Worm (Caenorhabditis elegans) whole organism, L2 larva: ENCODE measurements around the gene C25A11.2.

Source experiments
- C34F6.9 ChIP-seq: fragments of 150-350 bp; optimal IDR thresholded peaks from 2 replicates; lab custom pipeline; 2014; ENCODE audit warnings: missing biosample characterization, missing genetic modification characterization
- F13H6.1 ChIP-seq: sonication (generic microtip); optimal IDR thresholded peaks from 2 replicates; lab custom pipeline; 2016; ENCODE audit warnings: missing genetic modification characterization, missing compliant biosample characterization
- R02D3.7 ChIP-seq: fragments of 150-350 bp; optimal IDR thresholded peaks from 2 replicates; lab custom pipeline; 2014; ENCODE audit warnings: missing biosample characterization, missing genetic modification characterization
- Y55F3AM.14 ChIP-seq: fragments of 200-800 bp; sonication (Bioruptor generic); optimal IDR thresholded peaks from 2 replicates; lab custom pipeline; 2018; ENCODE audit warnings: mild to moderate bottlenecking, missing genetic modification characterization, missing compliant biosample characterization
- ZK546.5 ChIP-seq: sonication (generic microtip); optimal IDR thresholded peaks from 2 replicates; lab custom pipeline; 2017; ENCODE audit warnings: missing biosample characterization, missing genetic modification characterization
- aly-2 ChIP-seq: fragments of 150-350 bp; optimal IDR thresholded peaks from 2 replicates; lab custom pipeline; 2014; ENCODE audit warnings: missing biosample characterization, missing genetic modification characterization
- blmp-1 ChIP-seq: sonication (generic microtip); optimal IDR thresholded peaks from 2 replicates; lab custom pipeline; 2017; ENCODE audit warnings: missing genetic modification characterization, mild to moderate bottlenecking, missing compliant biosample characterization, antibody characterized with exemption, moderate library complexity; ENCODE audit not compliant: insufficient read depth
- ceh-16 ChIP-seq: fragments of 150-350 bp; optimal IDR thresholded peaks from 2 replicates; lab custom pipeline; 2014; ENCODE audit warnings: missing biosample characterization, missing genetic modification characterization
- ceh-82 ChIP-seq: fragments of 150-350 bp; optimal IDR thresholded peaks from 2 replicates; lab custom pipeline; 2014; ENCODE audit warnings: missing biosample characterization, missing genetic modification characterization
- crh-2 ChIP-seq: sonication (generic microtip); optimal IDR thresholded peaks from 2 replicates; lab custom pipeline; 2017; ENCODE audit warnings: missing biosample characterization, missing genetic modification characterization
- dmd-4 ChIP-seq: sonication (generic microtip); optimal IDR thresholded peaks from 2 replicates; lab custom pipeline; 2017; ENCODE audit warnings: missing biosample characterization, missing genetic modification characterization
- egl-27 ChIP-seq: sonication (generic microtip); optimal IDR thresholded peaks from 3 replicates; lab custom pipeline; 2017; ENCODE audit warnings: missing biosample characterization, missing genetic modification reagents, missing genetic modification characterization
- elt-1 ChIP-seq: fragments of 150-350 bp; optimal IDR thresholded peaks from 2 replicates; lab custom pipeline; 2014; ENCODE audit warnings: missing biosample characterization, missing genetic modification characterization
- elt-3 ChIP-seq: sonication (generic microtip); optimal IDR thresholded peaks from 2 replicates; lab custom pipeline; 2017; ENCODE audit warnings: missing biosample characterization, missing genetic modification characterization
- fos-1 ChIP-seq: fragments of 150-350 bp; optimal IDR thresholded peaks from 2 replicates; lab custom pipeline; 2014; ENCODE audit warnings: missing biosample characterization, missing genetic modification characterization
- gmeb-1 ChIP-seq: fragments of 150-350 bp; optimal IDR thresholded peaks from 2 replicates; lab custom pipeline; 2014; ENCODE audit warnings: missing biosample characterization, missing genetic modification characterization
- lin-11 ChIP-seq: fragments of 150-350 bp; sonication (generic microtip); optimal IDR thresholded peaks from 2 replicates; lab custom pipeline; 2014; ENCODE audit warnings: missing biosample characterization, missing genetic modification characterization, inconsistent platforms, mixed read lengths
- lin-13 ChIP-seq: fragments of 150-350 bp; optimal IDR thresholded peaks from 2 replicates; lab custom pipeline; 2014; ENCODE audit warnings: missing biosample characterization, missing genetic modification reagents, missing genetic modification characterization
- lin-39 ChIP-seq: fragments of 150-350 bp; optimal IDR thresholded peaks from 2 replicates; lab custom pipeline; 2014; ENCODE audit warnings: missing biosample characterization, missing genetic modification reagents, missing genetic modification characterization
- lsy-2 ChIP-seq, 2 experiments: fragments of 150-350 bp in 1 of 2; sonication (generic microtip) in 1 of 2; optimal IDR thresholded peaks; 2 replicates each; lab custom pipeline; 2014 to 2017; ENCODE audit warnings: missing biosample characterization in 2 of 2, missing genetic modification characterization in 2 of 2
- mab-5 ChIP-seq: fragments of 150-350 bp; optimal IDR thresholded peaks from 2 replicates; lab custom pipeline; 2014; ENCODE audit warnings: missing biosample characterization, missing genetic modification characterization
- nhr-10 ChIP-seq: sonication (generic microtip); optimal IDR thresholded peaks from 2 replicates; lab custom pipeline; 2017; ENCODE audit warnings: missing biosample characterization, missing genetic modification characterization
- nhr-12 ChIP-seq: fragments of 150-350 bp; optimal IDR thresholded peaks from 2 replicates; lab custom pipeline; 2014; ENCODE audit warnings: missing biosample characterization, missing genetic modification characterization
- nhr-129 ChIP-seq: fragments of 150-350 bp; optimal IDR thresholded peaks from 2 replicates; lab custom pipeline; 2014; ENCODE audit warnings: missing biosample characterization, missing genetic modification characterization
- nhr-21 ChIP-seq: fragments of 150-350 bp; optimal IDR thresholded peaks from 2 replicates; lab custom pipeline; 2014; ENCODE audit warnings: missing biosample characterization, missing genetic modification characterization
- nhr-23 ChIP-seq: fragments of 150-350 bp; optimal IDR thresholded peaks from 2 replicates; lab custom pipeline; 2014; ENCODE audit warnings: missing biosample characterization, missing genetic modification reagents, missing genetic modification characterization
- nhr-25 ChIP-seq: fragments of 150-350 bp; sonication (generic microtip); optimal IDR thresholded peaks from 3 replicates; lab custom pipeline; 2014; ENCODE audit warnings: missing biosample characterization, missing genetic modification characterization
- nhr-77 ChIP-seq: fragments of 150-350 bp; optimal IDR thresholded peaks from 2 replicates; lab custom pipeline; 2014; ENCODE audit warnings: missing biosample characterization, missing genetic modification characterization
- sem-4 ChIP-seq: fragments of 150-350 bp; optimal IDR thresholded peaks from 2 replicates; lab custom pipeline; 2014; ENCODE audit warnings: missing biosample characterization, missing genetic modification reagents, missing genetic modification characterization
- sma-3 ChIP-seq: sonication (generic microtip); optimal IDR thresholded peaks from 2 replicates; lab custom pipeline; 2016; ENCODE audit warnings: missing genetic modification reagents, missing genetic modification characterization, missing compliant biosample characterization
- sma-9 ChIP-seq, 2 experiments: fragments of 150-350 bp in 1 of 2; sonication (generic microtip) in 1 of 2; optimal IDR thresholded peaks; 2 replicates each; lab custom pipeline; 2014 to 2016; ENCODE audit warnings: missing genetic modification characterization in 2 of 2, mild to moderate bottlenecking in 1 of 2, missing biosample characterization in 1 of 2, missing compliant biosample characterization in 1 of 2, missing genetic modification reagents in 1 of 2, moderate library complexity in 1 of 2
- unc-39 ChIP-seq: fragments of 150-350 bp; optimal IDR thresholded peaks from 2 replicates; lab custom pipeline; 2014; ENCODE audit warnings: missing biosample characterization, missing genetic modification characterization
- unc-55 ChIP-seq: fragments of 150-350 bp; sonication (generic microtip); optimal IDR thresholded peaks from 3 replicates; lab custom pipeline; 2014; ENCODE audit warnings: missing biosample characterization, missing genetic modification reagents, missing genetic modification characterization
- ztf-11 ChIP-seq: sonication (generic microtip); optimal IDR thresholded peaks from 2 replicates; lab custom pipeline; 2017; ENCODE audit warnings: missing biosample characterization, missing genetic modification characterization
- ztf-4 ChIP-seq: fragments of 150-350 bp; optimal IDR thresholded peaks from 2 replicates; lab custom pipeline; 2014; ENCODE audit warnings: missing biosample characterization, missing genetic modification characterization

C25A11.2 gene

ce11 chrX:9146953-9147352, 33.1 kb downstream of the C25A11.2 start (continued):
- TF ChIP-seq nhr-77 (tag; lab: Kevin White, UChicago) (no peak), lin-39 (tag; lab: Kevin White, UChicago) (no peak)

ce11 chrX:9150269-9150744, 36.4 kb downstream of the C25A11.2 start, which contains the start of gene tmbi-4:
tmbi-4 (plus strand) TSS chrX:9150694.
- no peak for TF ChIP-seq nhr-10 (tag; lab: Kevin White, UChicago)
- TF ChIP-seq dmd-4 (tag; lab: Kevin White, UChicago), result no peak
- no peak for TF ChIP-seq egl-27
- no peak for TF ChIP-seq nhr-23 (tag; lab: Kevin White, UChicago)
- no peak for TF ChIP-seq lin-11 (tag; lab: Kevin White, UChicago)
- TF ChIP-seq elt-1 (tag; lab: Kevin White, UChicago), result no peak
- no peak for TF ChIP-seq ZK546.5 (tag; lab: Kevin White, UChicago)
- TF ChIP-seq gmeb-1 (tag; lab: Kevin White, UChicago), result no peak
- TF ChIP-seq crh-2 (tag; lab: Kevin White, UChicago), result peak; percentile 94
- TF ChIP-seq ztf-4 (tag; lab: Kevin White, UChicago), result no peak
- peak; percentile 71 for TF ChIP-seq nhr-129 (tag; lab: Kevin White, UChicago)
- no peak for TF ChIP-seq aly-2
- TF ChIP-seq C34F6.9 (tag; lab: Kevin White, UChicago), result peak; percentile 71
- TF ChIP-seq R02D3.7 (tag; lab: Kevin White, UChicago), result no peak
- peak; percentile 32 for TF ChIP-seq sma-3 (GFP tag; lab: Kevin White, UChicago)
- TF ChIP-seq sem-4 (tag; lab: Kevin White, UChicago), result peak; percentile 27
- TF ChIP-seq ceh-16 (tag; lab: Kevin White, UChicago), result no peak
- peak; percentile 34 for TF ChIP-seq nhr-25 (tag; lab: Kevin White, UChicago)
- TF ChIP-seq F13H6.1, result peak; percentile 53
- TF ChIP-seq mab-5, result peak; percentile 15
- TF ChIP-seq nhr-21 (tag; lab: Kevin White, UChicago), result peak; percentile 26
- peak; percentile 48 for TF ChIP-seq lin-13 (GFP tag; lab: Kevin White, UChicago)
- peak; percentile 65 for TF ChIP-seq fos-1
- peak in 1 of 2 experiments; percentile 69 for TF ChIP-seq lsy-2 (tag; optimal IDR thresholded peaks at IDR 0.05; lab: Kevin White, UChicago)
- TF ChIP-seq sma-9 (GFP tag; optimal IDR thresholded peaks at IDR 0.05; lab: Kevin White, UChicago), result peak; percentile 55
- TF ChIP-seq sma-9 (tag; optimal IDR thresholded peaks at IDR 0.05; lab: Kevin White, UChicago), result no peak
- peak; percentile 82 for TF ChIP-seq blmp-1 (tag; lab: Kevin White, UChicago)

- TF ChIP-seq ZK546.5 (tag; lab: Kevin White, UChicago), result no peak
- no peak for TF ChIP-seq sma-3 (GFP tag; lab: Kevin White, UChicago)
- no peak for TF ChIP-seq nhr-12
- no peak for TF ChIP-seq R02D3.7 (tag; lab: Kevin White, UChicago)
- no peak for TF ChIP-seq gmeb-1 (tag; lab: Kevin White, UChicago)
- no peak for TF ChIP-seq elt-3 (tag; lab: Kevin White, UChicago)
- no peak for TF ChIP-seq unc-39 (tag; lab: Kevin White, UChicago)
- TF ChIP-seq crh-2 (tag; lab: Kevin White, UChicago), result no peak
- no peak for TF ChIP-seq ceh-82
- TF ChIP-seq lin-13 (GFP tag; lab: Kevin White, UChicago), result no peak
- no peak for TF ChIP-seq ztf-11 (tag; lab: Kevin White, UChicago)
- TF ChIP-seq dmd-4 (tag; lab: Kevin White, UChicago), result no peak
- TF ChIP-seq Y55F3AM.14, result no peak
- TF ChIP-seq ztf-4 (tag; lab: Kevin White, UChicago), result no peak
- TF ChIP-seq, all 48 proteins: peak for 0
These were observed 40.4 kb downstream of the C25A11.2 start, which contains the start of gene B0563.7 for ce11 chrX:9154216-9154615. B0563.7 (minus strand) TSS chrX:9154316.

- no peak for TF ChIP-seq dmd-4 (tag; lab: Kevin White, UChicago)
- peak; percentile 20 for TF ChIP-seq fos-1
- TF ChIP-seq mab-5, result no peak
- TF ChIP-seq sem-4 (tag; lab: Kevin White, UChicago), result no peak
- no peak for TF ChIP-seq lin-39 (tag; lab: Kevin White, UChicago)
- no peak for TF ChIP-seq blmp-1 (tag; lab: Kevin White, UChicago)
- TF ChIP-seq aly-2, result no peak
- no peak for TF ChIP-seq unc-55 (GFP tag; lab: Kevin White, UChicago)
These were observed 41.9 kb downstream of the C25A11.2 start for ce11 chrX:9155751-9156150.
